Worm (Caenorhabditis elegans): ENCODE data around the gene C33C12.1.

- TF ChIP-seq unc-62 (GFP tag; optimal IDR thresholded peaks at IDR 0.05): no peak
- TF ChIP-seq unc-39 (tag; optimal IDR thresholded peaks at IDR 0.05): no peak
- no peak for TF ChIP-seq hlh-1 (tag; optimal IDR thresholded peaks at IDR 0.05)
- no peak for TF ChIP-seq nhr-12 (tag; optimal IDR thresholded peaks at IDR 0.05)
- no peak for TF ChIP-seq elt-3 (tag; optimal IDR thresholded peaks at IDR 0.05)
- TF ChIP-seq pha-4 (tag; optimal IDR thresholded peaks at IDR 0.05): no peak
- TF ChIP-seq tbx-8 (GFP tag; optimal IDR thresholded peaks at IDR 0.05): no peak
- no peak for TF ChIP-seq mab-5 (tag; optimal IDR thresholded peaks at IDR 0.05)
- TF ChIP-seq lsy-2 (tag; optimal IDR thresholded peaks at IDR 0.05): no peak
Observed at ce11 chrII:2170085-2170484, 28.0 kb upstream of the C33C12.1 start, which contains the start of gene C33C12.12.

Measured in whole organism, mixed stage, embryonic.